Fruit fly (Drosophila melanogaster): Measurements from ENCODE around the gene CG11262.

Gene CG11262

DNA sequence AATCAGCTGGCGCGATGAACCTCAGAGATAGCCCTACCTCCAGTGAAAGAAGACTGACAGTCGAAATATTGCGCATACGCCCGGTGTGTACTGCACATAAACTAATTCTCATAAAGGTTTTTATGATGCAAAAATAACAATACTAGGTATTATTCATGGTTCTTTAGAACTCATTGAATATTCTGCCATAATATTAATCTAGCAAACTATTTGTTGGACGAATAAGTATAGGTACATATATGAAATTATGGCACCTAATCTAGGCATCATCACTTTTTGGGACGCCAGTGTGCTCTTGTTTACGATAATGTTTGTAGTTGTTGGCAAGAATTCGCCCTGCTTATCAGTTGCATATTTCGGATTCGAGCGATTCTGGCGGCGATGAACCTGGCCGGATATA lies 26.8 kb downstream of the CG11262 start (continued):
- peak; percentile 4 for TF ChIP-seq org-1 (GFP tag; optimal IDR thresholded peaks at IDR 0.05)
- peak; percentile 22; the same call in 1 of the 2 replicates for TF ChIP-seq lmd (GFP tag; IDR thresholded peaks at IDR 0.05)
- TF ChIP-seq row (GFP tag; IDR thresholded peaks at IDR 0.05): peak; percentile 27; the same call in 1 of the 3 replicates
- peak; percentile 5 for TF ChIP-seq CG1233 (GFP tag; optimal IDR thresholded peaks at IDR 0.05)
- TF ChIP-seq onecut (GFP tag; IDR thresholded peaks at IDR 0.05): 0 out of 2 replicates have a peak, but pooled peaks have one; percentile 22
- TF ChIP-seq CG34422 (GFP tag; IDR thresholded peaks at IDR 0.05): peak; percentile 56; the same call in 1 of the 3 replicates
- TF ChIP-seq dmrt99B (tag; optimal IDR thresholded peaks at IDR 0.05): peak; percentile 46
- TF ChIP-seq Fer1 (GFP tag; optimal IDR thresholded peaks at IDR 0.05): peak; percentile 29
- peak; percentile 5 for TF ChIP-seq schlank (tag; optimal IDR thresholded peaks at IDR 0.05)
- no peak for TF ChIP-seq corto (GFP tag; optimal IDR thresholded peaks at IDR 0.05)
- TF ChIP-seq bsh (GFP tag; optimal IDR thresholded peaks at IDR 0.05): no peak
- TF ChIP-seq CG34224 (GFP tag; IDR thresholded peaks at IDR 0.05; ENCODE audit: partially characterized antibody): no peak
- no peak for TF ChIP-seq gro (GFP tag; optimal IDR thresholded peaks at IDR 0.05)
- TF ChIP-seq Ets65A (GFP tag): no peak
- TF ChIP-seq crp (GFP tag; optimal IDR thresholded peaks at IDR 0.05): peak in 1 of 2 experiments; percentile 19
- no peak for TF ChIP-seq zen (tag; optimal IDR thresholded peaks at IDR 0.05)
- TF ChIP-seq E2f1 (GFP tag; IDR thresholded peaks at IDR 0.05): peak; percentile 35; the same call in 1 of the 2 replicates
- peak in 1 of 2 experiments; percentile 89 for TF ChIP-seq eve (GFP tag; optimal IDR thresholded peaks at IDR 0.05)
- peak; percentile 7 for TF ChIP-seq CG18262 (tag; optimal IDR thresholded peaks at IDR 0.05)
- TF ChIP-seq lbe (GFP tag; optimal IDR thresholded peaks at IDR 0.05): peak; percentile 45
- peak; percentile 18 for TF ChIP-seq Myb (GFP tag; optimal IDR thresholded peaks at IDR 0.05)
- TF ChIP-seq caup (GFP tag; optimal IDR thresholded peaks at IDR 0.05; ENCODE audit: severe bottlenecking): peak; percentile 28
- no peak for TF ChIP-seq Dref (GFP tag; IDR thresholded peaks at IDR 0.05)
- TF ChIP-seq CG11695 (GFP tag; IDR thresholded peaks at IDR 0.05): peak; percentile 61; the same call in 1 of the 3 replicates
- 0 out of 2 replicates have a peak, but pooled peaks have one; percentile 17 for TF ChIP-seq E2f2 (GFP tag; IDR thresholded peaks at IDR 0.05)
- peak; percentile 71 for TF ChIP-seq sug (tag; optimal IDR thresholded peaks at IDR 0.05)
- peak; percentile 14 for TF ChIP-seq CG5180 (GFP tag; optimal IDR thresholded peaks at IDR 0.05)
- TF ChIP-seq sens-2 (GFP tag; IDR thresholded peaks at IDR 0.05): no peak
- TF ChIP-seq CG1602 (GFP tag; optimal IDR thresholded peaks at IDR 0.05): no peak
- peak; percentile 41 for TF ChIP-seq Sox102F (GFP tag; optimal IDR thresholded peaks at IDR 0.05)
- TF ChIP-seq kah (GFP tag; optimal IDR thresholded peaks at IDR 0.05): no peak
- peak; percentile 37 for TF ChIP-seq Hmr (GFP tag; optimal IDR thresholded peaks at IDR 0.05)
- TF ChIP-seq hkb (optimal IDR thresholded peaks at IDR 0.05): no peak
- peak; percentile 34; the same call in 1 of the 2 replicates for TF ChIP-seq hkb (GFP tag; IDR thresholded peaks at IDR 0.05)
- TF ChIP-seq lilli (GFP tag; optimal IDR thresholded peaks at IDR 0.05): peak; percentile 25
- peak; percentile 25 to 31 for TF ChIP-seq dpn (GFP tag; optimal IDR thresholded peaks at IDR 0.05)
- peak; percentile 61 for TF ChIP-seq CG2678 (tag; optimal IDR thresholded peaks at IDR 0.05)
- TF ChIP-seq ATbp (GFP tag; optimal IDR thresholded peaks at IDR 0.05): no peak
- peak; percentile 97 for TF ChIP-seq sd (tag; optimal IDR thresholded peaks at IDR 0.05)
- peak; percentile 5 for TF ChIP-seq Sox100B (GFP tag; optimal IDR thresholded peaks at IDR 0.05)
- TF ChIP-seq shn (GFP tag; optimal IDR thresholded peaks at IDR 0.05): no peak
- no peak for TF ChIP-seq CG3838 (GFP tag; optimal IDR thresholded peaks at IDR 0.05)
- no peak for TF ChIP-seq prd (optimal IDR thresholded peaks at IDR 0.05)
- 0 out of 3 replicates have a peak, but pooled peaks have one; percentile 27 for TF ChIP-seq prd (GFP tag; IDR thresholded peaks at IDR 0.05)
- TF ChIP-seq CG30403 (GFP tag; optimal IDR thresholded peaks at IDR 0.05): peak; percentile 20
- no peak for TF ChIP-seq her (GFP tag; optimal IDR thresholded peaks at IDR 0.05)

All from whole organism, embryonic.